Fruit fly (Drosophila melanogaster) Kc167 (cell line): ENCODE measurements around the gene GstO2.

Source experiments
- Myc ChIP-seq: fragments of >200 bp; optimal IDR thresholded peaks from 2 replicates; lab custom pipeline; 2017; ENCODE audit warnings: missing external identifiers
- Sin3A ChIP-seq: fragments of >200 bp; optimal IDR thresholded peaks from 2 replicates; lab custom pipeline; 2018; ENCODE audit warnings: missing external identifiers
- h ChIP-seq: fragments of >200 bp; optimal IDR thresholded peaks from 3 replicates; lab custom pipeline; 2018; ENCODE audit warnings: missing external identifiers
- psq ChIP-seq: fragments of >200 bp; optimal IDR thresholded peaks from 2 replicates; lab custom pipeline; 2017; ENCODE audit warnings: missing external identifiers
- ttk ChIP-seq: sonication (Bioruptor generic); optimal IDR thresholded peaks from 2 replicates; lab custom pipeline; 2017; ENCODE audit warnings: missing external identifiers

DNA sequence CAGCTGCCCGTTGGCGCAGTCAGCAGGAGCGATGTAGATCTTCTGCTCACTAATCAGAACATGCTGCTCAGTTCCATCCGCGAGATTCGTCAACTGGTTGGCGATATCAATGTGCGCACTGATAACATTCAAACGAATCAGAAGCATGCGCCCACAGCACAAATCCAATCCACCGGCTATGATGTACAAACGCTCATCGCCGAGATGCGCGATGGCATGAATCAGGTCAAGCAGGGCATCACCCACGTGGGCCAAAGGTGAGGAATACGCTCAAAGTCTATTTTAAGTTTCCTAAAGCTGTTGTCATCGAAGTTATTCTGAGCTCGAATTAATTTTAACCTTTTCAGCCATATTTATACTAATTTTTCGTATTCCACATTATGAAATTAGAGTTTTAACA lies 13.1 kb upstream of the GstO2 start:
- TF ChIP-seq Myc (lab: Kevin White, UChicago), result no peak
- no peak for TF ChIP-seq h (lab: Kevin White, UChicago)
- TF ChIP-seq psq, result no peak
- no peak for TF ChIP-seq Sin3A
- TF ChIP-seq ttk (lab: Kevin White, UChicago), result no peak
